Fruit fly (Drosophila melanogaster) whole organism, wandering third instar larva: ENCODE results near the gene CG34296.

ENCODE experiments used
- Abd-B ChIP-seq: fragments of >200 bp; optimal IDR thresholded peaks from 2 replicates; lab custom pipeline; 2017; ENCODE audit warnings: missing biosample characterization, missing genetic modification characterization
- CG9705 ChIP-seq: fragments of 200-800 bp; sonication (Bioruptor generic); optimal IDR thresholded peaks from 2 replicates; lab custom pipeline; 2018; ENCODE audit warnings: missing biosample characterization, mild to moderate bottlenecking, missing genetic modification characterization
- CrebA ChIP-seq: fragments of 200-800 bp; sonication (Bioruptor generic); optimal IDR thresholded peaks from 2 replicates; lab custom pipeline; 2016; ENCODE audit warnings: missing biosample characterization, mild to moderate bottlenecking, missing genetic modification characterization, borderline replicate concordance
- Dfd ChIP-seq: fragments of >200 bp; optimal IDR thresholded peaks from 2 replicates; lab custom pipeline; 2017; ENCODE audit warnings: missing biosample characterization, missing genetic modification characterization
- HLH106 ChIP-seq: fragments of 200-800 bp; optimal IDR thresholded peaks from 3 replicates; lab custom pipeline; 2019; ENCODE audit warnings: missing biosample characterization, mild to moderate bottlenecking, missing genetic modification characterization, moderate library complexity
- Hnf4 ChIP-seq: fragments of 200-800 bp; sonication (Bioruptor generic); optimal IDR thresholded peaks from 2 replicates; lab custom pipeline; 2016; ENCODE audit warnings: missing biosample characterization, mild to moderate bottlenecking, missing genetic modification characterization
- Hr78 ChIP-seq: fragments of >200 bp; optimal IDR thresholded peaks from 2 replicates; lab custom pipeline; 2017; ENCODE audit warnings: missing biosample characterization, missing genetic modification characterization
- Hr83 ChIP-seq: fragments of 200-300 bp; sonication (Bioruptor generic); optimal IDR thresholded peaks from 2 replicates; lab custom pipeline; 2016; ENCODE audit warnings: missing biosample characterization, mild to moderate bottlenecking, missing genetic modification characterization, moderate library complexity; ENCODE audit not compliant: poor library complexity, severe bottlenecking
- Jra ChIP-seq: sonication (Bioruptor generic); optimal IDR thresholded peaks from 2 replicates; lab custom pipeline; 2016; ENCODE audit warnings: missing biosample characterization, missing genetic modification characterization
- Mio ChIP-seq: sonication (Bioruptor generic); optimal IDR thresholded peaks from 2 replicates; lab custom pipeline; 2016; ENCODE audit warnings: missing biosample characterization, missing genetic modification characterization
- Myc ChIP-seq: fragments of >200 bp; optimal IDR thresholded peaks from 2 replicates; lab custom pipeline; 2017
- N ChIP-seq: fragments of >200 bp; optimal IDR thresholded peaks from 2 replicates; lab custom pipeline; 2018; ENCODE audit warnings: missing biosample characterization, missing external identifiers, missing genetic modification characterization
- Rel ChIP-seq, 2 experiments: fragments of 200-800 bp; sonication (Bioruptor generic) in 1 of 2; optimal IDR thresholded peaks; 2 replicates in 1 of 2; 3 replicates in 1 of 2; lab custom pipeline; 2016 to 2019; ENCODE audit warnings: mild to moderate bottlenecking in 2 of 2, missing biosample characterization in 2 of 2, missing genetic modification characterization in 2 of 2, moderate library complexity in 1 of 2
- Sp1 ChIP-seq: fragments of 200-800 bp; sonication (Bioruptor generic); optimal IDR thresholded peaks from 3 replicates; lab custom pipeline; 2019; ENCODE audit warnings: missing biosample characterization, mild to moderate bottlenecking, missing genetic modification characterization, moderate library complexity
- Vsx2 ChIP-seq: fragments of 200-300, 225-300 bp; sonication (Bioruptor generic); optimal IDR thresholded peaks from 2 replicates; lab custom pipeline; 2018; ENCODE audit warnings: missing biosample characterization, missing genetic modification characterization; ENCODE audit not compliant: partially characterized antibody
- br ChIP-seq: fragments of 200-800 bp; sonication (Bioruptor generic); optimal IDR thresholded peaks from 2 replicates; lab custom pipeline; 2016; ENCODE audit warnings: missing biosample characterization, missing genetic modification characterization
- brk ChIP-seq: fragments of 200-800 bp; sonication (Bioruptor generic); optimal IDR thresholded peaks from 2 replicates; lab custom pipeline; 2016; ENCODE audit warnings: missing biosample characterization, mild to moderate bottlenecking, missing genetic modification characterization
- dl ChIP-seq, 2 experiments: fragments of 175-275, 200-275 bp in 1 of 2; fragments of 200-275 bp in 1 of 2; sonication (Bioruptor generic); optimal IDR thresholded peaks; lab custom pipeline; 2018; ENCODE audit warnings: mild to moderate bottlenecking in 2 of 2, missing biosample characterization in 2 of 2, missing genetic modification characterization in 2 of 2, moderate library complexity in 2 of 2; ENCODE audit not compliant: partially characterized antibody in 2 of 2, insufficient read depth in 1 of 2
- dsf ChIP-seq: sonication (Bioruptor generic); optimal IDR thresholded peaks from 2 replicates; lab custom pipeline; 2016; ENCODE audit warnings: missing biosample characterization, missing genetic modification characterization, borderline replicate concordance
- ey ChIP-seq: fragments of 200-800 bp; sonication (Bioruptor generic); optimal IDR thresholded peaks from 2 replicates; lab custom pipeline; 2016; ENCODE audit warnings: missing biosample characterization, missing genetic modification characterization
- foxo ChIP-seq, 2 experiments: fragments of 200-800 bp; sonication (Bioruptor generic); optimal IDR thresholded peaks; 2 replicates in 1 of 2; 3 replicates in 1 of 2; lab custom pipeline; 2016 to 2017; ENCODE audit warnings: missing biosample characterization in 2 of 2, missing genetic modification characterization in 2 of 2
- h ChIP-seq: fragments of 200-800 bp; sonication (Bioruptor generic); optimal IDR thresholded peaks from 3 replicates; lab custom pipeline; 2016; ENCODE audit warnings: missing biosample characterization, mild to moderate bottlenecking, missing genetic modification characterization
- jim ChIP-seq: fragments of 175-275, 200-325 bp; sonication (Bioruptor generic); optimal IDR thresholded peaks from 2 replicates; lab custom pipeline; 2016; ENCODE audit warnings: missing biosample characterization, mild to moderate bottlenecking, missing genetic modification characterization
- lola ChIP-seq: fragments of >200 bp; optimal IDR thresholded peaks from 2 replicates; lab custom pipeline; 2017; ENCODE audit warnings: missing biosample characterization, missing genetic modification characterization
- pan ChIP-seq: fragments of >200 bp; optimal IDR thresholded peaks from 2 replicates; lab custom pipeline; 2017
- psq ChIP-seq: fragments of 200-800 bp; sonication (Bioruptor generic); optimal IDR thresholded peaks from 3 replicates; lab custom pipeline; 2017; ENCODE audit warnings: missing biosample characterization, mild to moderate bottlenecking, missing genetic modification characterization, moderate library complexity
- rgr ChIP-seq: fragments of 200-800 bp; sonication (Bioruptor generic); optimal IDR thresholded peaks from 3 replicates; lab custom pipeline; 2016; ENCODE audit warnings: missing biosample characterization, mild to moderate bottlenecking, missing genetic modification characterization
- sv ChIP-seq: fragments of 200-800 bp; sonication (Bioruptor generic); optimal IDR thresholded peaks from 3 replicates; lab custom pipeline; 2016; ENCODE audit warnings: missing biosample characterization, missing genetic modification characterization
- tai ChIP-seq: sonication (Bioruptor generic); optimal IDR thresholded peaks from 2 replicates; lab custom pipeline; 2016; ENCODE audit warnings: missing biosample characterization, missing genetic modification characterization
- usp ChIP-seq: fragments of >200 bp; optimal IDR thresholded peaks from 2 replicates; lab custom pipeline; 2017; ENCODE audit warnings: missing biosample characterization, missing genetic modification characterization
- woc ChIP-seq: sonication (Bioruptor generic); optimal IDR thresholded peaks from 2 replicates; lab custom pipeline; 2016; ENCODE audit warnings: missing biosample characterization, mild to moderate bottlenecking, missing genetic modification characterization

The CG34296 gene

dm6 chr3R:29708322-29708721 lies 14.0 kb upstream of the CG34296 start:
- no peak for TF ChIP-seq Jra (GFP tag; lab: Kevin White, UChicago)
- TF ChIP-seq ey (GFP tag; lab: Kevin White, UChicago): no peak
- TF ChIP-seq CG9705 (GFP tag; lab: Kevin White, UChicago): no peak
- TF ChIP-seq rgr: no peak
- no peak for TF ChIP-seq jim
- TF ChIP-seq lola (GFP tag; lab: Kevin White, UChicago): no peak
- TF ChIP-seq woc: no peak
- no peak for TF ChIP-seq pan
- TF ChIP-seq Rel (GFP tag; optimal IDR thresholded peaks at IDR 0.05; lab: Kevin White, UChicago): no peak
- no peak for TF ChIP-seq Rel (tag; optimal IDR thresholded peaks at IDR 0.05; lab: Kevin White, UChicago)
- TF ChIP-seq dsf: no peak
- TF ChIP-seq usp: no peak
- TF ChIP-seq br (GFP tag; lab: Kevin White, UChicago): no peak
- no peak for TF ChIP-seq Hnf4 (GFP tag; lab: Kevin White, UChicago)
- TF ChIP-seq Sp1: no peak
- no peak for TF ChIP-seq dl (GFP tag; optimal IDR thresholded peaks at IDR 0.05; lab: Kevin White, UChicago; ENCODE audit: insufficient read depth in 1 of 2, partially characterized antibody in 2 of 2)
- no peak for TF ChIP-seq Abd-B (GFP tag; lab: Kevin White, UChicago)

- TF ChIP-seq Vsx2 (GFP tag; lab: Kevin White, UChicago) (no peak), dl (GFP tag; optimal IDR thresholded peaks at IDR 0.05; lab: Kevin White, UChicago; ENCODE audit: insufficient read depth in 1 of 2, partially characterized antibody in 2 of 2) (no peak), Sp1 (no peak)
Measured at dm6 chr3R:29711434-29711833, 10.9 kb upstream of the CG34296 start.

DNA sequence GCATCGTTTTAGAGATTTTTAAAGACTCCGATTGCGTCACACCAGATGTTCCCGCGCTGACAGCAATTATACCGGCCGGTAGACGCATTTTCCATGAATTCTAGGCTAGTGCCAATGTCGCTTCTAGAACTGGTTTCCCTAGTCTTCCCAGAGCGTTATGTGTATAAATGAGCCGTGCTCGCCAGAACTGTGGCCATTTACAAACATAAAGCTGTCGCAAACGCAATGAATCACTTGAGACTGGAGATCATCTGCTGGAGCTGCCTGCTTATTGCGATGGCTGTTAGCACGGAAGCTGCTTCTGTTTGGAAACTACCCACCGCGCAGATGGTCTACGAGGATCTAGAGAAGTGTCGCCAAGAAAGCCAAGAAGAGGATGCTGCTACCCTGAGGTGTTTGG lies 8.0 kb upstream of the CG34296 start, which contains the start of gene Obp99d:
Gene Obp99d, plus strand, starts transcription at position 192 of the 400 bp plus-strand sequence.
- TF ChIP-seq lola (GFP tag; lab: Kevin White, UChicago) (no peak), foxo (GFP tag; optimal IDR thresholded peaks at IDR 0.05; lab: Kevin White, UChicago) (no peak), Sp1 (no peak), tai (GFP tag; lab: Kevin White, UChicago) (no peak)

dm6 chr3R:29715277-29715676 lies 7.1 kb upstream of the CG34296 start, which contains the start of gene Dup99B:
Gene Dup99B (minus strand): TSS chr3R:29715377.
- no peak for TF ChIP-seq Dfd (GFP tag; lab: Kevin White, UChicago)
- TF ChIP-seq Sp1: no peak
- no peak for TF ChIP-seq h (GFP tag; lab: Kevin White, UChicago)
- TF ChIP-seq HLH106: no peak
- TF ChIP-seq N (GFP tag; lab: Kevin White, UChicago): no peak
- no peak for TF ChIP-seq Hr78 (GFP tag; lab: Kevin White, UChicago)
- no peak for TF ChIP-seq CrebA (GFP tag; lab: Kevin White, UChicago)
- no peak for TF ChIP-seq sv (GFP tag; lab: Kevin White, UChicago)
- no peak for TF ChIP-seq Mio (GFP tag; lab: Kevin White, UChicago)
- TF ChIP-seq ey (GFP tag; lab: Kevin White, UChicago): no peak
- no peak for TF ChIP-seq Jra (GFP tag; lab: Kevin White, UChicago)
- TF ChIP-seq psq (GFP tag; lab: Kevin White, UChicago): no peak
- no peak for TF ChIP-seq pan
- no peak for TF ChIP-seq Myc (lab: Kevin White, UChicago)
- TF ChIP-seq Hr83 (GFP tag; lab: Kevin White, UChicago): no peak
- no peak for TF ChIP-seq dsf
- no peak for TF ChIP-seq tai (GFP tag; lab: Kevin White, UChicago)

DNA sequence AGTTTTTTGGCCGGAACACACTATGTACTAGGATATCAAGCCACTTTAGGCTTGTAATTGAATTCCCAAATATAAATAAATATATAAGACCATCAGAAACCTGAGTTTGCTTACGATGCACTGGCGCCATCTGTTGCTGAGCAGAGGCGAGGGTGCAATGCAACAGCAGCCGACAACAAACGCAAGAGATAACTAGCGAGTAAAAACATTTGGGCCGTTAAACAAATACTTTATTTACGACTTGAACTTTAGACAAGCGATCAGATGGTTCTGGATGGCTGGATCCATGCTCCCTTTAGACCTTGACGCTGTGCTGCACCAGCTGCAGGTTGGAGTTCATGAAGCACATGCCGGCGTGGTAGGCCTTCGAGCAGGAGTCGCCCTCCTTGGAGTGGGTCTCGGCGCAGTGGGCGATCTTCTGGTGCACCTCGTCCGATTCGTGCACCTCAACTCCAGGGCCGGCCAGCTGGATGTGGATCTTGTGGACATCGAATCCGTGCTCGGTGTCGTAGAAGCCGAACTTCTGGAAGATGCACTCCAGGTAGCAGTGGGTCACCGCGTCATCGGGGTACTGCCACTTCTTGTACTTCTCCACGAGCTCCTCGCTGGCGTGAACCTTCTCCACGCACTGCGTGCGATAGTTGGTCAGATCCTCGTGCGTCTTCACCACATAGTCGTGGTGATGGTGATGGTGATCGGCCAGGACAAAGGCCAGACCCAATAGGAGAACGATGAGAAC lies 6.1 kb upstream of the CG34296 start:
- TF ChIP-seq lola (GFP tag; lab: Kevin White, UChicago): no peak
- peak; percentile 52 for TF ChIP-seq Hr83 (GFP tag; lab: Kevin White, UChicago)
- no peak for TF ChIP-seq Jra (GFP tag; lab: Kevin White, UChicago)
- TF ChIP-seq usp: no peak
- TF ChIP-seq CrebA (GFP tag; lab: Kevin White, UChicago): no peak
- TF ChIP-seq Myc (lab: Kevin White, UChicago): no peak
- no peak for TF ChIP-seq jim
- TF ChIP-seq CG9705 (GFP tag; lab: Kevin White, UChicago): no peak
- no peak for TF ChIP-seq psq (GFP tag; lab: Kevin White, UChicago)
- no peak for TF ChIP-seq Abd-B (GFP tag; lab: Kevin White, UChicago)
- TF ChIP-seq brk (GFP tag; lab: Kevin White, UChicago): peak; percentile 8
